Fruit fly (Drosophila melanogaster) whole organism, embryonic: ENCODE results near the gene CG10550.

Experiments used
- Atf6 ChIP-seq: fragments of 200-800 bp; sonication (Bioruptor generic); IDR thresholded peaks from 2 replicates; pipeline ENCODE4 v1.3.6; 2022; ENCODE audit warnings: missing biosample characterization, missing genetic modification characterization
- Awh ChIP-seq: fragments of 200-800 bp; sonication (Bioruptor generic); IDR thresholded peaks from 2 replicates; pipeline ENCODE4, ENCODE4 v1.3.6; 2022; ENCODE audit warnings: missing biosample characterization, missing genetic modification characterization
- Blimp-1 ChIP-seq: fragments of 200-800 bp; sonication (Bioruptor generic); optimal IDR thresholded peaks from 3 replicates; lab custom pipeline; 2018; ENCODE audit warnings: missing biosample characterization, missing genetic modification characterization, mild to moderate bottlenecking, moderate library complexity, missing genetic modification reagents
- Bteb2 ChIP-seq: fragments of 200-800 bp; sonication (Bioruptor generic); optimal IDR thresholded peaks from 2 replicates; lab custom pipeline; 2016; ENCODE audit warnings: missing biosample characterization, missing genetic modification characterization
- CG10147 ChIP-seq: fragments of 200-800 bp; sonication (Bioruptor generic); optimal IDR thresholded peaks from 2 replicates; lab custom pipeline; 2019; ENCODE audit warnings: missing biosample characterization, mild to moderate bottlenecking, missing genetic modification characterization, moderate library complexity
- CG11504 ChIP-seq: fragments of 200-800 bp; sonication (Bioruptor generic); optimal IDR thresholded peaks from 3 replicates; lab custom pipeline; 2019; ENCODE audit warnings: missing biosample characterization, mild to moderate bottlenecking, missing genetic modification characterization, moderate library complexity
- CG12236 ChIP-seq: fragments of 200-800 bp; sonication (Bioruptor generic); optimal IDR thresholded peaks from 2 replicates; lab custom pipeline; 2016; ENCODE audit warnings: missing biosample characterization, missing genetic modification characterization
- CG12299 ChIP-seq: fragments of 200-800 bp; sonication (Bioruptor generic); optimal IDR thresholded peaks from 2 replicates; lab custom pipeline; 2018; ENCODE audit warnings: missing biosample characterization, mild to moderate bottlenecking, missing genetic modification characterization
- CG14050 ChIP-seq: fragments of 200-800 bp; sonication (Bioruptor generic); IDR thresholded peaks from 3 replicates; pipeline ENCODE4 v1.3.6; 2022; ENCODE audit warnings: missing biosample characterization, missing genetic modification characterization
- CG1529 ChIP-seq: fragments of 200-800 bp; sonication (Bioruptor generic); optimal IDR thresholded peaks from 3 replicates; lab custom pipeline; 2018; ENCODE audit warnings: missing biosample characterization, missing genetic modification characterization
- CG15514 ChIP-seq: fragments of 200-800 bp; sonication (Bioruptor generic); optimal IDR thresholded peaks from 3 replicates; lab custom pipeline; 2017; ENCODE audit warnings: missing biosample characterization, missing genetic modification characterization, mild to moderate bottlenecking, moderate library complexity, missing genetic modification reagents
- CG17361 ChIP-seq: fragments of 200-800 bp; sonication (Bioruptor generic); IDR thresholded peaks from 3 replicates; pipeline ENCODE4 v1.3.6; 2022; ENCODE audit warnings: missing biosample characterization, missing genetic modification characterization
- CG2120 ChIP-seq: fragments of 200-800 bp; sonication (Bioruptor generic); optimal IDR thresholded peaks from 3 replicates; lab custom pipeline; 2016; ENCODE audit warnings: missing biosample characterization, missing genetic modification characterization
- CG34376 ChIP-seq: fragments of 200-800 bp; sonication (Bioruptor generic); optimal IDR thresholded peaks from 2 replicates; lab custom pipeline; 2018; ENCODE audit warnings: missing biosample characterization, mild to moderate bottlenecking, missing genetic modification characterization
- CG6854 ChIP-seq: fragments of 200-800 bp; sonication (Bioruptor generic); optimal IDR thresholded peaks from 3 replicates; lab custom pipeline; 2017; ENCODE audit warnings: missing biosample characterization, mild to moderate bottlenecking, missing genetic modification characterization
- CG8290 ChIP-seq, 3 experiments: fragments of 200-800 bp; sonication (Bioruptor generic); optimal IDR thresholded peaks; 2 replicates each; lab custom pipeline; 2016 to 2019; ENCODE audit warnings: missing biosample characterization in 3 of 3, missing genetic modification characterization in 3 of 3, mild to moderate bottlenecking in 2 of 3, moderate library complexity in 1 of 3
- CG8359 ChIP-seq: fragments of 200-800 bp; sonication (Bioruptor generic); optimal IDR thresholded peaks from 2 replicates; lab custom pipeline; 2017; ENCODE audit warnings: missing biosample characterization, mild to moderate bottlenecking, missing genetic modification characterization, borderline replicate concordance
- CTCF ChIP-seq: fragments of 200-800 bp; sonication (Bioruptor generic); optimal IDR thresholded peaks from 2 replicates; lab custom pipeline; 2017; ENCODE audit warnings: missing biosample characterization, mild to moderate bottlenecking, missing genetic modification characterization, moderate library complexity
- D ChIP-seq, 2 experiments: fragments of 200-800 bp in 1 of 2; fragments of >200 bp in 1 of 2; sonication (Bioruptor generic) in 1 of 2; optimal IDR thresholded peaks; 2 replicates in 1 of 2; 3 replicates in 1 of 2; lab custom pipeline; 2017; ENCODE audit warnings: mild to moderate bottlenecking in 1 of 2, missing biosample characterization in 1 of 2, missing genetic modification characterization in 1 of 2, missing genetic modification reagents in 1 of 2
- D19A ChIP-seq: fragments of 200-800 bp; optimal IDR thresholded peaks from 3 replicates; lab custom pipeline; 2019; ENCODE audit warnings: missing biosample characterization, mild to moderate bottlenecking, missing genetic modification characterization, moderate library complexity
- Dbx ChIP-seq: fragments of 200-800 bp; sonication (Bioruptor generic); IDR thresholded peaks from 3 replicates; pipeline ENCODE4 v1.3.6; 2022; ENCODE audit warnings: missing biosample characterization, missing genetic modification characterization
- Dip3 ChIP-seq: fragments of 200-800 bp; sonication (Bioruptor generic); optimal IDR thresholded peaks from 3 replicates; lab custom pipeline; 2016; ENCODE audit warnings: missing biosample characterization, missing genetic modification characterization
- Ets97D ChIP-seq: fragments of 200-800 bp; sonication (Bioruptor generic); optimal IDR thresholded peaks from 3 replicates; lab custom pipeline; 2016; ENCODE audit warnings: missing biosample characterization, missing genetic modification characterization
- HLH3B ChIP-seq: fragments of 200-800 bp; sonication (Bioruptor generic); IDR thresholded peaks from 2 replicates; pipeline ENCODE4 v1.3.6; 2022; ENCODE audit warnings: missing biosample characterization, missing genetic modification characterization
- HmgZ ChIP-seq: fragments of 200-800 bp; sonication (Bioruptor generic); optimal IDR thresholded peaks from 2 replicates; lab custom pipeline; 2018; ENCODE audit warnings: missing biosample characterization, mild to moderate bottlenecking, missing genetic modification characterization
- Jarid2 ChIP-seq: fragments of 200-800 bp; sonication (Bioruptor generic); optimal IDR thresholded peaks from 3 replicates; lab custom pipeline; 2017; ENCODE audit warnings: mild to moderate bottlenecking, missing biosample characterization, missing genetic modification reagents, missing genetic modification characterization
- Nf-YA ChIP-seq: fragments of 200-800 bp; sonication (Bioruptor generic); IDR thresholded peaks from 2 replicates; pipeline ENCODE4 v1.3.6; 2022; ENCODE audit warnings: missing biosample characterization, missing genetic modification characterization
- Oaz ChIP-seq: fragments of 200-800 bp; sonication (Bioruptor generic); IDR thresholded peaks from 2 replicates; pipeline ENCODE4 v1.3.6; 2022; ENCODE audit warnings: missing biosample characterization, missing genetic modification characterization
- Spps ChIP-seq: fragments of 200-800 bp; sonication (Bioruptor generic); optimal IDR thresholded peaks from 2 replicates; lab custom pipeline; 2018; ENCODE audit warnings: missing biosample characterization, mild to moderate bottlenecking, missing genetic modification characterization
- Trl ChIP-seq, 3 experiments: fragments of >200 bp in 2 of 3; fragments of 200-800 bp in 1 of 3; sonication (Bioruptor generic) in 1 of 3; optimal IDR thresholded peaks; 2 replicates in 1 of 3; 3 replicates in 2 of 3; lab custom pipeline; 2016 to 2017; ENCODE audit warnings: missing biosample characterization in 1 of 3, missing genetic modification characterization in 1 of 3
- bbx ChIP-seq: fragments of 200-800 bp; sonication (Bioruptor generic); IDR thresholded peaks from 2 replicates; pipeline ENCODE4 v1.3.6; 2022; ENCODE audit warnings: missing biosample characterization, missing genetic modification characterization; ENCODE audit not compliant: partially characterized antibody
- caup ChIP-seq: fragments of 200-800 bp; sonication (Bioruptor generic); optimal IDR thresholded peaks from 3 replicates; lab custom pipeline; 2017; ENCODE audit warnings: missing biosample characterization, mild to moderate bottlenecking, missing genetic modification characterization, moderate library complexity; ENCODE audit not compliant: severe bottlenecking
- cg ChIP-seq: fragments of 200-800 bp; sonication (Bioruptor generic); optimal IDR thresholded peaks from 3 replicates; lab custom pipeline; 2019; ENCODE audit warnings: missing biosample characterization, mild to moderate bottlenecking, missing genetic modification characterization, moderate library complexity
- chif ChIP-seq, 2 experiments: fragments of 200-800 bp; sonication (Bioruptor generic); optimal IDR thresholded peaks; 3 replicates each; lab custom pipeline; 2016; ENCODE audit warnings: missing biosample characterization in 2 of 2, missing genetic modification characterization in 2 of 2
- crol ChIP-seq: fragments of 200-800 bp; sonication (Bioruptor generic); IDR thresholded peaks from 2 replicates; pipeline ENCODE4 v1.3.6; 2022; ENCODE audit warnings: missing biosample characterization, missing genetic modification characterization
- disco-r ChIP-seq: fragments of 200-800 bp; sonication (Bioruptor generic); optimal IDR thresholded peaks from 2 replicates; lab custom pipeline; 2016; ENCODE audit warnings: missing biosample characterization, missing genetic modification characterization
- fu2 ChIP-seq: fragments of 200-800 bp; sonication (Bioruptor generic); optimal IDR thresholded peaks from 2 replicates; lab custom pipeline; 2016; ENCODE audit warnings: missing biosample characterization, missing genetic modification characterization
- gcm ChIP-seq: fragments of 200-800 bp; sonication (Bioruptor generic); optimal IDR thresholded peaks from 2 replicates; lab custom pipeline; 2019; ENCODE audit warnings: missing biosample characterization, mild to moderate bottlenecking, missing genetic modification characterization, moderate library complexity
- gcm2 ChIP-seq: fragments of 200-800 bp; sonication (Bioruptor generic); optimal IDR thresholded peaks from 2 replicates; lab custom pipeline; 2016; ENCODE audit warnings: missing biosample characterization, missing genetic modification characterization
- knrl ChIP-seq: fragments of 200-800 bp; sonication (Bioruptor generic); IDR thresholded peaks from 3 replicates; pipeline ENCODE4 v1.3.6; 2022; ENCODE audit warnings: missing biosample characterization, missing genetic modification characterization; ENCODE audit not compliant: partially characterized antibody
- lab ChIP-seq: fragments of 200-800 bp; sonication (Bioruptor generic); optimal IDR thresholded peaks from 3 replicates; lab custom pipeline; 2017; ENCODE audit warnings: missing biosample characterization, missing genetic modification characterization, mild to moderate bottlenecking, moderate library complexity, missing genetic modification reagents
- pnt ChIP-seq: fragments of 200-800 bp; sonication (Bioruptor generic); optimal IDR thresholded peaks from 3 replicates; lab custom pipeline; 2016; ENCODE audit warnings: missing biosample characterization, missing genetic modification characterization
- pzg ChIP-seq: fragments of 200-800 bp; sonication (Bioruptor generic); optimal IDR thresholded peaks from 3 replicates; lab custom pipeline; 2018; ENCODE audit warnings: missing biosample characterization, mild to moderate bottlenecking, missing genetic modification characterization, moderate library complexity
- sd ChIP-seq: fragments of 200-800 bp; sonication (Bioruptor generic); optimal IDR thresholded peaks from 3 replicates; lab custom pipeline; 2018; ENCODE audit warnings: missing biosample characterization, mild to moderate bottlenecking, missing genetic modification characterization, moderate library complexity
- sens-2 ChIP-seq: fragments of 200-800 bp; sonication (Bioruptor generic); IDR thresholded peaks from 2 replicates; pipeline ENCODE4 v1.3.6; 2022; ENCODE audit warnings: missing biosample characterization, missing genetic modification characterization
- seq ChIP-seq: fragments of 200-800 bp; sonication (Bioruptor generic); IDR thresholded peaks from 2 replicates; pipeline ENCODE4 v1.3.6; 2022; ENCODE audit warnings: missing biosample characterization, missing genetic modification characterization
- slbo ChIP-seq: fragments of 200-800 bp; sonication (Bioruptor generic); IDR thresholded peaks from 2 replicates; pipeline ENCODE4 v1.3.6; 2022; ENCODE audit warnings: missing biosample characterization, missing genetic modification characterization
- slou ChIP-seq: fragments of 200-800 bp; sonication (Bioruptor generic); optimal IDR thresholded peaks from 3 replicates; lab custom pipeline; 2016; ENCODE audit warnings: missing biosample characterization, missing genetic modification characterization
- sug ChIP-seq: fragments of 200-800 bp; optimal IDR thresholded peaks from 2 replicates; lab custom pipeline; 2019; ENCODE audit warnings: missing biosample characterization, mild to moderate bottlenecking, missing genetic modification characterization, moderate library complexity
- trh ChIP-seq: fragments of 200-800 bp; sonication (Bioruptor generic); optimal IDR thresholded peaks from 2 replicates; lab custom pipeline; 2016; ENCODE audit warnings: missing biosample characterization, missing genetic modification characterization

The CG10550 gene

dm6 chr3R:25303857-25304440 is 4.2 kb downstream of the CG10550 start, which contains the start of gene CG31436 (continued):
- no peak for TF ChIP-seq Blimp-1 (GFP tag; lab: Kevin White, UChicago)
- no peak for TF ChIP-seq CG1529
- TF ChIP-seq sd (tag; lab: Kevin White, UChicago) = peak; percentile 35
- TF ChIP-seq pnt (GFP tag; lab: Kevin White, UChicago) = no peak
- TF ChIP-seq gcm2 (GFP tag; lab: Kevin White, UChicago) = no peak
- no peak for TF ChIP-seq seq (GFP tag; lab: Robert Waterston, UW)
- TF ChIP-seq crol (GFP tag; lab: Robert Waterston, UW) = no peak
- TF ChIP-seq Awh (GFP tag; lab: Robert Waterston, UW) = no peak
- TF ChIP-seq CG17361 (GFP tag; lab: Robert Waterston, UW) = no peak
- TF ChIP-seq slou (GFP tag; lab: Kevin White, UChicago) = no peak
- no peak for TF ChIP-seq D (optimal IDR thresholded peaks at IDR 0.05; lab: Kevin White, UChicago)
- no peak for TF ChIP-seq D (GFP tag; optimal IDR thresholded peaks at IDR 0.05; lab: Kevin White, UChicago)
- TF ChIP-seq Jarid2 (GFP tag; lab: Kevin White, UChicago) = peak; percentile 73
- TF ChIP-seq CG15514 (GFP tag; lab: Kevin White, UChicago) = peak; percentile 12
- TF ChIP-seq lab = peak; percentile 9
- no peak for TF ChIP-seq CG2120 (GFP tag; lab: Kevin White, UChicago)
- TF ChIP-seq slbo (GFP tag; lab: Robert Waterston, UW) = no peak
- TF ChIP-seq Oaz (GFP tag; lab: Robert Waterston, UW) = no peak
- no peak for TF ChIP-seq knrl
- TF ChIP-seq CG14050 = no peak
- TF ChIP-seq Dbx = no peak
- no peak for TF ChIP-seq disco-r
- TF ChIP-seq CG8290 (GFP tag; optimal IDR thresholded peaks at IDR 0.05; lab: Kevin White, UChicago) = no peak
- TF ChIP-seq CG8290 (tag; optimal IDR thresholded peaks at IDR 0.05; lab: Kevin White, UChicago) = peak in 1 of 2 experiments; percentile 11
- TF ChIP-seq Ets97D (GFP tag; lab: Kevin White, UChicago) = no peak
- TF ChIP-seq Nf-YA (GFP tag; lab: Robert Waterston, UW) = no peak
- no peak for TF ChIP-seq bbx (GFP tag; lab: Robert Waterston, UW)
- TF ChIP-seq CG12299 (tag; lab: Kevin White, UChicago) = no peak
- no peak for TF ChIP-seq HLH3B (GFP tag; lab: Robert Waterston, UW)
- peak; percentile 47 for TF ChIP-seq sug
- TF ChIP-seq chif (GFP tag; optimal IDR thresholded peaks at IDR 0.05; lab: Kevin White, UChicago) = no peak
- TF ChIP-seq CG10147 (GFP tag; lab: Kevin White, UChicago) = no peak
- no peak for TF ChIP-seq Bteb2 (GFP tag; lab: Kevin White, UChicago)
- TF ChIP-seq Dip3 (GFP tag; lab: Kevin White, UChicago) = no peak
- no peak for TF ChIP-seq Spps (tag; lab: Kevin White, UChicago)
- TF ChIP-seq caup (GFP tag; lab: Kevin White, UChicago) = no peak
- no peak for TF ChIP-seq CG12236 (GFP tag; lab: Kevin White, UChicago)
- TF ChIP-seq HmgZ (tag; lab: Kevin White, UChicago) = no peak
- TF ChIP-seq cg (GFP tag; lab: Kevin White, UChicago) = no peak
- TF ChIP-seq CG11504 (tag; lab: Kevin White, UChicago) = no peak
- TF ChIP-seq Atf6 (GFP tag; lab: Robert Waterston, UW) = no peak
- no peak for TF ChIP-seq pzg (GFP tag; lab: Kevin White, UChicago)
- TF ChIP-seq Trl (optimal IDR thresholded peaks at IDR 0.05; lab: Kevin White, UChicago) = peak; percentile 44 to 82
- TF ChIP-seq Trl (GFP tag; optimal IDR thresholded peaks at IDR 0.05; lab: Kevin White, UChicago) = no peak
- no peak for TF ChIP-seq CG6854
- no peak for TF ChIP-seq CG8359
- no peak for TF ChIP-seq trh (GFP tag; lab: Kevin White, UChicago)
- TF ChIP-seq CG34376 (GFP tag; lab: Kevin White, UChicago) = peak; percentile 29
- no peak for TF ChIP-seq sens-2 (GFP tag; lab: Robert Waterston, UW)
- no peak for TF ChIP-seq gcm
- TF ChIP-seq fu2 (GFP tag; lab: Kevin White, UChicago) = no peak
- no peak for TF ChIP-seq D19A (tag; lab: Kevin White, UChicago)
- TF ChIP-seq CTCF (GFP tag; lab: Kevin White, UChicago) = no peak
